Fruit fly (Drosophila melanogaster) Kc167 (cell line): ENCODE data around the gene Dok.

Source experiments
- Myc ChIP-seq: fragments of >200 bp; optimal IDR thresholded peaks from 2 replicates; lab custom pipeline; 2017; ENCODE audit warnings: missing external identifiers
- h ChIP-seq: fragments of >200 bp; optimal IDR thresholded peaks from 3 replicates; lab custom pipeline; 2018; ENCODE audit warnings: missing external identifiers
- insv ChIP-seq: fragments of >200 bp; optimal IDR thresholded peaks from 3 replicates; lab custom pipeline; 2018; ENCODE audit warnings: missing external identifiers
- psq ChIP-seq: fragments of >200 bp; optimal IDR thresholded peaks from 2 replicates; lab custom pipeline; 2017; ENCODE audit warnings: missing external identifiers
- ttk ChIP-seq: sonication (Bioruptor generic); optimal IDR thresholded peaks from 2 replicates; lab custom pipeline; 2017; ENCODE audit warnings: missing external identifiers

dm6 chrX:7290811-7291515, 33.1 kb upstream of the Dok start, which contains the start of gene unc-119:
- TF ChIP-seq h (lab: Kevin White, UChicago), result no peak
- no peak for TF ChIP-seq insv
- no peak for TF ChIP-seq psq (lab: Kevin White, UChicago)
- no peak for TF ChIP-seq ttk
- no peak for TF ChIP-seq Myc
